Fruit fly (Drosophila melanogaster): ENCODE data around the gene Or10a.
A peak's percentile ranks its signal among the peaks of the same experiment; 100 is the strongest.

Or10a gene

dm6 chrX:11379139-11379538 is 38.1 kb downstream of the Or10a start (continued):
- TF ChIP-seq kay (GFP tag; optimal IDR thresholded peaks at IDR 0.05) (no peak), gsb-n (tag; optimal IDR thresholded peaks at IDR 0.05) (no peak), cas (GFP tag; IDR thresholded peaks at IDR 0.05) (no peak), CG1233 (GFP tag; optimal IDR thresholded peaks at IDR 0.05) (peak; percentile 30), crol (GFP tag; IDR thresholded peaks at IDR 0.05) (no peak), CG2712 (tag; optimal IDR thresholded peaks at IDR 0.05) (peak; percentile 50), CG18764 (GFP tag; optimal IDR thresholded peaks at IDR 0.05) (no peak), MBD-R2 (GFP tag; IDR thresholded peaks at IDR 0.05) (0 out of 2 replicates have a peak, but pooled peaks have one; percentile 19), CG12391 (tag; optimal IDR thresholded peaks at IDR 0.05) (peak; percentile 40), Fer2 (tag; optimal IDR thresholded peaks at IDR 0.05) (peak; percentile 29), luna (GFP tag; optimal IDR thresholded peaks at IDR 0.05) (no peak), fd96Cb (tag; optimal IDR thresholded peaks at IDR 0.05) (peak; percentile 37), rib (GFP tag; IDR thresholded peaks at IDR 0.05) (no peak), Neu2 (GFP tag; optimal IDR thresholded peaks at IDR 0.05; ENCODE audit: borderline replicate concordance) (no peak), CG33557 (GFP tag; optimal IDR thresholded peaks at IDR 0.05) (no peak), Elba2 (GFP tag; optimal IDR thresholded peaks at IDR 0.05) (no peak), Asciz (GFP tag; optimal IDR thresholded peaks at IDR 0.05) (peak; percentile 15), Kr (GFP tag; optimal IDR thresholded peaks at IDR 0.05) (no peak), lab (GFP tag; optimal IDR thresholded peaks at IDR 0.05) (peak; percentile 70), Sry-β (GFP tag; optimal IDR thresholded peaks at IDR 0.05) (no peak), CG12659 (GFP tag; optimal IDR thresholded peaks at IDR 0.05) (no peak), CHES-1-like (GFP tag; optimal IDR thresholded peaks at IDR 0.05) (no peak), CG15479 (GFP tag; optimal IDR thresholded peaks at IDR 0.05) (no peak), hb (GFP tag; IDR thresholded peaks at IDR 0.05; ENCODE audit: partially characterized antibody) (no peak), CG15269 (tag; optimal IDR thresholded peaks at IDR 0.05) (peak; percentile 68), Xbp1 (GFP tag; optimal IDR thresholded peaks at IDR 0.05) (peak; percentile 19), Taf1 (GFP tag; IDR thresholded peaks at IDR 0.05) (peak; percentile 40; the same call in 1 of the 2 replicates), Lhr (GFP tag; optimal IDR thresholded peaks at IDR 0.05) (no peak), CG10366 (GFP tag; IDR thresholded peaks at IDR 0.05) (peak; percentile 16; the same call in 1 of the 2 replicates), tin (GFP tag; optimal IDR thresholded peaks at IDR 0.05) (no peak), Side (GFP tag; optimal IDR thresholded peaks at IDR 0.05) (no peak), Blimp-1 (GFP tag; optimal IDR thresholded peaks at IDR 0.05) (peak; percentile 32), D (optimal IDR thresholded peaks at IDR 0.05) (no peak), D (GFP tag; optimal IDR thresholded peaks at IDR 0.05) (no peak), CG2202 (tag; optimal IDR thresholded peaks at IDR 0.05) (no peak), wor (GFP tag; IDR thresholded peaks at IDR 0.05) (no peak), CG12744 (GFP tag; optimal IDR thresholded peaks at IDR 0.05) (no peak), bab2 (GFP tag; optimal IDR thresholded peaks at IDR 0.05) (no peak), CG18599 (GFP tag; optimal IDR thresholded peaks at IDR 0.05) (peak; percentile 72), wdn (GFP tag; IDR thresholded peaks at IDR 0.05) (0 out of 2 replicates have a peak, but pooled peaks have one; percentile 10), fd102C (GFP tag; optimal IDR thresholded peaks at IDR 0.05) (no peak), CG34376 (GFP tag; optimal IDR thresholded peaks at IDR 0.05) (no peak), CG12104 (GFP tag; optimal IDR thresholded peaks at IDR 0.05) (no peak), CG14014 (GFP tag; IDR thresholded peaks at IDR 0.05) (peak; percentile 46), salm (tag; optimal IDR thresholded peaks at IDR 0.05) (no peak), D19B (GFP tag; optimal IDR thresholded peaks at IDR 0.05) (no peak), fru (optimal IDR thresholded peaks at IDR 0.05) (no peak), CG10147 (GFP tag; optimal IDR thresholded peaks at IDR 0.05) (peak; percentile 43), CG32772 (GFP tag; IDR thresholded peaks at IDR 0.05) (peak; percentile 39; the same call in 1 of the 2 replicates), zfh2 (GFP tag; optimal IDR thresholded peaks at IDR 0.05) (no peak), CG14710 (tag; optimal IDR thresholded peaks at IDR 0.05) (no peak)
